Worm (Caenorhabditis elegans): ENCODE data around the gene F18G5.6.

ce11 chrX:9238692-9239091 lies 25.4 kb downstream of the F18G5.6 start:
- no peak for TF ChIP-seq him-1 (tag; optimal IDR thresholded peaks at IDR 0.05)
- peak; percentile 13 for TF ChIP-seq dao-5 (tag; optimal IDR thresholded peaks at IDR 0.05)
- no peak for TF ChIP-seq W03F9.2 (tag; optimal IDR thresholded peaks at IDR 0.05)
